Fruit fly (Drosophila melanogaster) whole organism, embryonic: ENCODE data around the gene Smug.

Experiments used
- CG10147 ChIP-seq: fragments of 200-800 bp; sonication (Bioruptor generic); optimal IDR thresholded peaks from 2 replicates; lab custom pipeline; 2019; ENCODE audit warnings: missing biosample characterization, mild to moderate bottlenecking, missing genetic modification characterization, moderate library complexity
- CG10209 ChIP-seq: fragments of 200-800 bp; sonication (Bioruptor generic); optimal IDR thresholded peaks from 3 replicates; lab custom pipeline; 2017; ENCODE audit warnings: missing biosample characterization, mild to moderate bottlenecking, missing genetic modification characterization, missing genetic modification reagents
- CG10274 ChIP-seq: fragments of 200-800 bp; sonication (Bioruptor generic); optimal IDR thresholded peaks from 3 replicates; lab custom pipeline; 2017; ENCODE audit warnings: missing biosample characterization, mild to moderate bottlenecking, missing genetic modification characterization
- CG10565 ChIP-seq: fragments of 200-800 bp; sonication (Bioruptor generic); optimal IDR thresholded peaks from 3 replicates; lab custom pipeline; 2016; ENCODE audit warnings: missing biosample characterization, mild to moderate bottlenecking, missing genetic modification characterization
- CG11456 ChIP-seq: fragments of 200-800 bp; sonication (Bioruptor generic); IDR thresholded peaks from 3 replicates; pipeline ENCODE4 v1.3.6; 2022; ENCODE audit warnings: missing biosample characterization, missing genetic modification characterization
- CG11504 ChIP-seq: fragments of 200-800 bp; sonication (Bioruptor generic); optimal IDR thresholded peaks from 3 replicates; lab custom pipeline; 2019; ENCODE audit warnings: missing biosample characterization, mild to moderate bottlenecking, missing genetic modification characterization, moderate library complexity
- CG12769 ChIP-seq: fragments of 200-800 bp; sonication (Bioruptor generic); optimal IDR thresholded peaks from 2 replicates; lab custom pipeline; 2019; ENCODE audit warnings: missing biosample characterization, mild to moderate bottlenecking, missing genetic modification characterization, moderate library complexity
- CG13894 ChIP-seq: fragments of 200-800 bp; sonication (Bioruptor generic); optimal IDR thresholded peaks from 3 replicates; lab custom pipeline; 2018; ENCODE audit warnings: missing biosample characterization, mild to moderate bottlenecking, missing genetic modification characterization, moderate library complexity
- CG14710 ChIP-seq: fragments of 200-800 bp; sonication (Bioruptor generic); optimal IDR thresholded peaks from 3 replicates; lab custom pipeline; 2019; ENCODE audit warnings: missing biosample characterization, mild to moderate bottlenecking, missing genetic modification characterization, moderate library complexity
- CG14860 ChIP-seq: fragments of 200-800 bp; sonication (Bioruptor generic); IDR thresholded peaks from 3 replicates; pipeline ENCODE4 v1.3.6; 2022; ENCODE audit warnings: missing biosample characterization, missing genetic modification characterization; ENCODE audit not compliant: partially characterized antibody
- CG18599 ChIP-seq: fragments of 200-800 bp; sonication (Bioruptor generic); optimal IDR thresholded peaks from 3 replicates; lab custom pipeline; 2017; ENCODE audit warnings: missing biosample characterization, missing genetic modification characterization, mild to moderate bottlenecking, moderate library complexity, missing genetic modification reagents
- CG3163 ChIP-seq: fragments of 200-800 bp; sonication (Bioruptor generic); optimal IDR thresholded peaks from 3 replicates; lab custom pipeline; 2016; ENCODE audit warnings: missing biosample characterization, missing genetic modification characterization
- CG3281 ChIP-seq: fragments of 200-800 bp; sonication (Bioruptor generic); optimal IDR thresholded peaks from 3 replicates; lab custom pipeline; 2017; ENCODE audit warnings: missing biosample characterization, mild to moderate bottlenecking, missing genetic modification characterization
- CG6791 ChIP-seq: fragments of 200-800 bp; sonication (Bioruptor generic); IDR thresholded peaks from 3 replicates; pipeline ENCODE4 v1.3.6; 2022; ENCODE audit warnings: missing biosample characterization, missing genetic modification characterization; ENCODE audit not compliant: partially characterized antibody
- CG9609 ChIP-seq: fragments of 200-800 bp; sonication (Bioruptor generic); optimal IDR thresholded peaks from 3 replicates; lab custom pipeline; 2016; ENCODE audit warnings: missing biosample characterization, missing genetic modification characterization
- CG9797 ChIP-seq: fragments of 200-800 bp; sonication (Bioruptor generic); optimal IDR thresholded peaks from 3 replicates; lab custom pipeline; 2018; ENCODE audit warnings: missing biosample characterization, mild to moderate bottlenecking, missing genetic modification characterization
- E2f2 ChIP-seq: fragments of 200-800 bp; sonication (Bioruptor generic); IDR thresholded peaks from 2 replicates; pipeline ENCODE4 v1.3.6; 2022; ENCODE audit warnings: missing biosample characterization, missing genetic modification characterization
- Ets65A ChIP-seq: fragments of 200-800 bp; sonication (Bioruptor generic); peaks from one replicate; lab custom pipeline; 2016; ENCODE audit warnings: missing biosample characterization, missing genetic modification characterization
- Hmr ChIP-seq: fragments of 200-800 bp; sonication (Bioruptor generic); optimal IDR thresholded peaks from 3 replicates; lab custom pipeline; 2017; ENCODE audit warnings: mild to moderate bottlenecking, missing biosample characterization, missing genetic modification reagents, missing genetic modification characterization
- Hsf ChIP-seq: fragments of 200-800 bp; sonication (Bioruptor generic); optimal IDR thresholded peaks from 3 replicates; lab custom pipeline; 2016; ENCODE audit warnings: missing biosample characterization, missing genetic modification characterization
- MESR4 ChIP-seq: fragments of 200-800 bp; sonication (Bioruptor generic); optimal IDR thresholded peaks from 2 replicates; lab custom pipeline; 2018; ENCODE audit warnings: missing biosample characterization, mild to moderate bottlenecking, missing genetic modification characterization, moderate library complexity
- Mad ChIP-seq: fragments of 200-800 bp; sonication (Bioruptor generic); optimal IDR thresholded peaks from 2 replicates; lab custom pipeline; 2016; ENCODE audit warnings: missing biosample characterization, missing genetic modification characterization
- Meics ChIP-seq: fragments of 200-800 bp; sonication (Bioruptor generic); optimal IDR thresholded peaks from 2 replicates; lab custom pipeline; 2017; ENCODE audit warnings: missing biosample characterization, mild to moderate bottlenecking, missing genetic modification characterization
- NFAT ChIP-seq: fragments of 200-800 bp; sonication (Bioruptor generic); IDR thresholded peaks from 2 replicates; pipeline ENCODE4 v1.3.6; 2022; ENCODE audit warnings: missing biosample characterization, missing genetic modification characterization
- NfI ChIP-seq: fragments of 200-800 bp; sonication (Bioruptor generic); optimal IDR thresholded peaks from 3 replicates; lab custom pipeline; 2018; ENCODE audit warnings: missing biosample characterization, mild to moderate bottlenecking, missing genetic modification characterization, moderate library complexity
- Sox100B ChIP-seq: fragments of 200-800 bp; sonication (Bioruptor generic); optimal IDR thresholded peaks from 3 replicates; lab custom pipeline; 2018; ENCODE audit warnings: missing biosample characterization, mild to moderate bottlenecking, missing genetic modification characterization
- cad ChIP-seq: fragments of >200 bp; optimal IDR thresholded peaks from 2 replicates; lab custom pipeline; 2017; ENCODE audit warnings: missing biosample characterization, missing genetic modification characterization
- chinmo ChIP-seq: fragments of 200-800 bp; sonication (Bioruptor generic); IDR thresholded peaks from 4 replicates; pipeline ENCODE4 v1.3.6; 2022; ENCODE audit warnings: missing biosample characterization, missing genetic modification characterization; ENCODE audit not compliant: partially characterized antibody
- cwo ChIP-seq: fragments of 200-800 bp; sonication (Bioruptor generic); optimal IDR thresholded peaks from 3 replicates; lab custom pipeline; 2017; ENCODE audit warnings: missing biosample characterization, missing genetic modification characterization, mild to moderate bottlenecking, moderate library complexity, missing genetic modification reagents
- dysf ChIP-seq: fragments of 200-800 bp; sonication (Bioruptor generic); IDR thresholded peaks from 3 replicates; pipeline ENCODE4 v1.3.6; 2022; ENCODE audit warnings: missing biosample characterization, missing genetic modification characterization
- esg ChIP-seq: fragments of 200-800 bp; sonication (Bioruptor generic); conservative IDR thresholded peaks from 2 replicates; pipeline ENCODE4 v1.3.6; 2022; ENCODE audit warnings: missing biosample characterization, missing genetic modification characterization
- lab ChIP-seq: fragments of 200-800 bp; sonication (Bioruptor generic); optimal IDR thresholded peaks from 3 replicates; lab custom pipeline; 2017; ENCODE audit warnings: missing biosample characterization, missing genetic modification characterization, mild to moderate bottlenecking, moderate library complexity, missing genetic modification reagents
- pnt ChIP-seq: fragments of 200-800 bp; sonication (Bioruptor generic); optimal IDR thresholded peaks from 3 replicates; lab custom pipeline; 2016; ENCODE audit warnings: missing biosample characterization, missing genetic modification characterization
- sens ChIP-seq: fragments of 200-800 bp; sonication (Bioruptor generic); peaks from one replicate; lab custom pipeline; 2016; ENCODE audit warnings: missing biosample characterization, missing genetic modification characterization
- slp2 ChIP-seq: fragments of 200-800 bp; sonication (Bioruptor generic); optimal IDR thresholded peaks from 2 replicates; lab custom pipeline; 2016; ENCODE audit warnings: missing biosample characterization, missing genetic modification characterization
- sna ChIP-seq: fragments of 200-800 bp; sonication (Bioruptor generic); IDR thresholded peaks from 2 replicates; pipeline ENCODE4 v1.3.6; 2022; ENCODE audit warnings: missing biosample characterization, missing genetic modification characterization; ENCODE audit not compliant: partially characterized antibody
- tx ChIP-seq: fragments of 200-800 bp; sonication (Bioruptor generic); optimal IDR thresholded peaks from 2 replicates; lab custom pipeline; 2016; ENCODE audit warnings: missing biosample characterization, missing genetic modification characterization

Gene Smug

dm6 chr3R:17151376-17152026, 1.1 kb downstream of the Smug start, which contains the start of gene CG5292 (continued):
- peak; percentile 80 for TF ChIP-seq CG14710 (tag; lab: Kevin White, UChicago)
- TF ChIP-seq CG10147 = peak; percentile 23
- TF ChIP-seq CG10209 (GFP tag; lab: Kevin White, UChicago) = peak; percentile 44
- no peak for TF ChIP-seq CG12769
- TF ChIP-seq, all 482 proteins: peak for 218

- TF ChIP-seq CG11504 (tag; lab: Kevin White, UChicago) (peak; percentile 31), sens (peak; percentile 26), CG18599 (GFP tag; lab: Kevin White, UChicago) (peak; percentile 68), Hmr (GFP tag; lab: Kevin White, UChicago) (peak; percentile 12), cwo (peak; percentile 11), lab (GFP tag; lab: Kevin White, UChicago) (peak; percentile 61), CG9797 (no peak), E2f2 (GFP tag; lab: Robert Waterston, UW) (no peak), CG3281 (GFP tag; lab: Kevin White, UChicago) (peak; percentile 8), Meics (GFP tag; lab: Kevin White, UChicago) (peak; percentile 21)
Measured at dm6 chr3R:17178140-17178539, 27.8 kb downstream of the Smug start.

- no peak for TF ChIP-seq CG9609
- TF ChIP-seq tx (GFP tag; lab: Kevin White, UChicago) = no peak
- no peak for TF ChIP-seq Hsf (GFP tag; lab: Kevin White, UChicago)
- TF ChIP-seq MESR4 = no peak
- no peak for TF ChIP-seq esg
- no peak for TF ChIP-seq dysf
- no peak for TF ChIP-seq CG3163
- no peak for TF ChIP-seq NfI (GFP tag; lab: Kevin White, UChicago)
- no peak for TF ChIP-seq sna (GFP tag; lab: Robert Waterston, UW)
- no peak for TF ChIP-seq CG10565 (GFP tag; lab: Kevin White, UChicago)
- TF ChIP-seq cad (GFP tag; lab: Kevin White, UChicago) = no peak
- TF ChIP-seq, all 482 proteins: peak for 0
Measured at dm6 chr3R:17192009-17192408, 41.6 kb downstream of the Smug start.

- no peak for TF ChIP-seq CG10274
- no peak for TF ChIP-seq Mad
- TF ChIP-seq Sox100B (GFP tag; lab: Kevin White, UChicago) = no peak
- no peak for TF ChIP-seq CG14860
- TF ChIP-seq chinmo (GFP tag; lab: Robert Waterston, UW) = no peak
Measured at dm6 chr3R:17193657-17194056, 43.3 kb downstream of the Smug start.

- TF ChIP-seq pnt (GFP tag; lab: Kevin White, UChicago) (no peak), CG18599 (GFP tag; lab: Kevin White, UChicago) (peak; percentile 3), slp2 (GFP tag; lab: Kevin White, UChicago) (no peak), CG6791 (GFP tag; lab: Robert Waterston, UW) (no peak), CG13894 (tag; lab: Kevin White, UChicago) (peak; percentile 66), Ets65A (GFP tag; lab: Kevin White, UChicago) (peak; percentile 81), CG11456 (GFP tag; lab: Robert Waterston, UW) (no peak), NFAT (GFP tag; lab: Robert Waterston, UW) (no peak)
Measured at dm6 chr3R:17197599-17197998, 47.2 kb downstream of the Smug start.
